Worm (Caenorhabditis elegans) whole organism, early embryonic: Measurements from ENCODE around the gene T23G4.2.

Source experiments
- hmbx-1 ChIP-seq: sonication (generic microtip); optimal IDR thresholded peaks from 2 replicates; lab custom pipeline; 2016; ENCODE audit warnings: mild to moderate bottlenecking, missing genetic modification characterization, missing compliant biosample characterization
- hmg-4 ChIP-seq: fragments of 200-800 bp; sonication (Bioruptor generic); optimal IDR thresholded peaks from 2 replicates; lab custom pipeline; 2018; ENCODE audit warnings: mild to moderate bottlenecking, missing genetic modification characterization, missing compliant biosample characterization
- pes-1 ChIP-seq: fragments of 200-800 bp; sonication (Bioruptor generic); IDR thresholded peaks from 2 replicates; pipeline ENCODE4 v1.3.6; 2022; ENCODE audit warnings: missing genetic modification reagents, missing genetic modification characterization, missing compliant biosample characterization

ce11 chrIV:13718918-13719317, 29.6 kb upstream of the T23G4.2 start:
- no peak for TF ChIP-seq hmbx-1 (tag; lab: Kevin White, UChicago)
- no peak for TF ChIP-seq pes-1 (GFP tag; lab: Robert Waterston, UW)
- TF ChIP-seq hmg-4, result no peak
